Worm (Caenorhabditis elegans): Measurements from ENCODE around the gene hira-1.

ce11 chrIII:5218687-5219086, 27.8 kb downstream of the hira-1 start, which contains the start of gene ZC155.2:
- TF ChIP-seq ama-1 (optimal IDR thresholded peaks at IDR 0.05) = no peak
- TF ChIP-seq tra-4 (tag; optimal IDR thresholded peaks at IDR 0.05) = no peak
- TF ChIP-seq ets-7 (tag; optimal IDR thresholded peaks at IDR 0.05) = no peak
